Worm (Caenorhabditis elegans) whole organism, L1 larva: ENCODE results near the gene Y54G2A.45.
A peak's percentile ranks its signal among the peaks of the same experiment; 100 is the strongest.

Experiments
- C04F5.9 ChIP-seq: sonication (generic microtip); optimal IDR thresholded peaks from 2 replicates; lab custom pipeline; 2016; ENCODE audit warnings: missing genetic modification characterization, missing compliant biosample characterization
- Y116A8C.19 ChIP-seq: sonication (generic microtip); optimal IDR thresholded peaks from 2 replicates; lab custom pipeline; 2016; ENCODE audit warnings: missing compliant biosample characterization, missing genetic modification characterization, borderline replicate concordance
- aha-1 ChIP-seq: fragments of 150-350 bp; optimal IDR thresholded peaks from 2 replicates; lab custom pipeline; 2014; ENCODE audit warnings: missing biosample characterization, missing genetic modification characterization
- alr-1 ChIP-seq: fragments of 200-800 bp; sonication (Bioruptor generic); optimal IDR thresholded peaks from 2 replicates; lab custom pipeline; 2018; ENCODE audit warnings: borderline replicate concordance, mild to moderate bottlenecking, missing genetic modification characterization, missing compliant biosample characterization
- ama-1 ChIP-seq: fragments of 150-350 bp; optimal IDR thresholded peaks from 2 replicates; lab custom pipeline; 2014
- ceh-63 ChIP-seq: fragments of 200-800 bp; sonication (Bioruptor generic); optimal IDR thresholded peaks from 2 replicates; lab custom pipeline; 2018; ENCODE audit warnings: mild to moderate bottlenecking, missing genetic modification characterization, missing compliant biosample characterization
- ceh-90 ChIP-seq: sonication (generic microtip); optimal IDR thresholded peaks from 2 replicates; lab custom pipeline; 2016; ENCODE audit warnings: missing genetic modification characterization, missing compliant biosample characterization
- dpl-1 ChIP-seq, 3 experiments: fragments of 150-350 bp in 2 of 3; sonication (generic microtip) in 1 of 3; optimal IDR thresholded peaks; 2 replicates each; lab custom pipeline; 2014 to 2017; ENCODE audit warnings: missing biosample characterization in 3 of 3, missing genetic modification characterization in 3 of 3, missing genetic modification reagents in 3 of 3
- dsc-1 ChIP-seq: sonication (generic microtip); optimal IDR thresholded peaks from 2 replicates; lab custom pipeline; 2016; ENCODE audit warnings: mild to moderate bottlenecking, missing genetic modification characterization, missing compliant biosample characterization
- efl-1 ChIP-seq, 4 experiments: fragments of 150-350 bp; optimal IDR thresholded peaks in 3 of 4; peaks in 1 of 4; 1 replicate in 1 of 4; 2 replicates in 3 of 4; lab custom pipeline; 2014; ENCODE audit warnings: missing biosample characterization in 2 of 4, missing genetic modification characterization in 2 of 4, missing genetic modification reagents in 2 of 4
- efl-3 ChIP-seq: fragments of 200-800 bp; sonication (Bioruptor generic); optimal IDR thresholded peaks from 2 replicates; lab custom pipeline; 2018; ENCODE audit warnings: mild to moderate bottlenecking, missing genetic modification characterization, missing compliant biosample characterization
- egl-13 ChIP-seq: sonication (generic microtip); optimal IDR thresholded peaks from 2 replicates; lab custom pipeline; 2016; ENCODE audit warnings: missing genotype, missing genetic modification reagents, missing genetic modification characterization, missing compliant biosample characterization
- egl-27 ChIP-seq, 2 experiments: fragments of 150-350 bp in 1 of 2; sonication (generic microtip); optimal IDR thresholded peaks; 3 replicates each; lab custom pipeline; 2017 to 2018; ENCODE audit warnings: missing biosample characterization in 2 of 2, missing genetic modification characterization in 2 of 2, missing genetic modification reagents in 2 of 2
- elt-3 ChIP-seq, 6 experiments: fragments of 150-350 bp in 1 of 6; sonication (generic microtip); optimal IDR thresholded peaks; 2 replicates each; lab custom pipeline; 2017 to 2018; ENCODE audit warnings: missing biosample characterization in 6 of 6, missing genetic modification characterization in 6 of 6, inconsistent platforms in 1 of 6
- fos-1 ChIP-seq: fragments of 150-350 bp; optimal IDR thresholded peaks from 2 replicates; lab custom pipeline; 2014; ENCODE audit warnings: missing biosample characterization, missing genetic modification characterization
- hlh-4 ChIP-seq: sonication (generic microtip); optimal IDR thresholded peaks from 2 replicates; lab custom pipeline; 2016; ENCODE audit warnings: mild to moderate bottlenecking, missing genetic modification characterization, missing compliant biosample characterization
- irx-1 ChIP-seq: sonication (generic microtip); optimal IDR thresholded peaks from 2 replicates; lab custom pipeline; 2016; ENCODE audit warnings: missing genetic modification characterization, missing compliant biosample characterization
- isw-1 ChIP-seq: fragments of 200-800 bp; sonication (Bioruptor generic); IDR thresholded peaks from 2 replicates; pipeline ENCODE4 v1.3.6; 2022; ENCODE audit warnings: missing genetic modification characterization, missing compliant biosample characterization
- jun-1 ChIP-seq: fragments of 150-350 bp; optimal IDR thresholded peaks from 2 replicates; lab custom pipeline; 2014; ENCODE audit warnings: missing biosample characterization, missing genetic modification reagents, missing genetic modification characterization
- lin-13 ChIP-seq: fragments of 150-350 bp; optimal IDR thresholded peaks from 2 replicates; lab custom pipeline; 2014; ENCODE audit warnings: missing biosample characterization, missing genetic modification reagents, missing genetic modification characterization
- lin-14 ChIP-seq: fragments of 200-800 bp; sonication (Bioruptor generic); optimal IDR thresholded peaks from 2 replicates; lab custom pipeline; 2018; ENCODE audit warnings: mild to moderate bottlenecking, missing genetic modification characterization, moderate library complexity, missing compliant biosample characterization
- lin-15B ChIP-seq: fragments of 150-350 bp; sonication (generic microtip); optimal IDR thresholded peaks from 3 replicates; lab custom pipeline; 2014; ENCODE audit warnings: missing biosample characterization, missing genetic modification characterization
- lin-35 ChIP-seq, 2 experiments: fragments of 150-350 bp; optimal IDR thresholded peaks; 2 replicates each; lab custom pipeline; 2014; ENCODE audit warnings: missing biosample characterization in 2 of 2, missing genetic modification characterization in 2 of 2, missing genetic modification reagents in 2 of 2
- lsy-2 ChIP-seq, 2 experiments: fragments of 150-350 bp; optimal IDR thresholded peaks; 2 replicates each; lab custom pipeline; 2014; ENCODE audit warnings: missing biosample characterization in 2 of 2, missing genetic modification characterization in 2 of 2
- mab-9 ChIP-seq: fragments of 200-800 bp; sonication (Bioruptor generic); IDR thresholded peaks from 2 replicates; pipeline ENCODE4 v1.3.6; 2022; ENCODE audit warnings: missing genetic modification reagents, missing genetic modification characterization, missing compliant biosample characterization
- mef-2 ChIP-seq: fragments of 150-350 bp; optimal IDR thresholded peaks from 2 replicates; lab custom pipeline; 2014; ENCODE audit warnings: missing biosample characterization, missing genetic modification characterization
- mep-1 ChIP-seq: fragments of 150-350 bp; optimal IDR thresholded peaks from 2 replicates; lab custom pipeline; 2014; ENCODE audit warnings: missing biosample characterization, missing genetic modification characterization
- nhr-12 ChIP-seq: sonication (generic microtip); optimal IDR thresholded peaks from 2 replicates; lab custom pipeline; 2017; ENCODE audit warnings: missing biosample characterization, missing genetic modification characterization
- nhr-19 ChIP-seq: fragments of 200-800 bp; sonication (Bioruptor generic); conservative IDR thresholded peaks from 2 replicates; pipeline ENCODE4 v1.3.6; 2022; ENCODE audit warnings: missing genetic modification characterization, missing compliant biosample characterization
- nhr-28 ChIP-seq: fragments of 150-350 bp; optimal IDR thresholded peaks from 2 replicates; lab custom pipeline; 2014; ENCODE audit warnings: missing biosample characterization, missing genetic modification characterization
- nhr-47 ChIP-seq: sonication (generic microtip); optimal IDR thresholded peaks from 2 replicates; lab custom pipeline; 2016; ENCODE audit warnings: mild to moderate bottlenecking, missing genetic modification characterization, moderate library complexity, missing compliant biosample characterization
- nhr-71 ChIP-seq: sonication (generic microtip); optimal IDR thresholded peaks from 2 replicates; lab custom pipeline; 2016; ENCODE audit warnings: mild to moderate bottlenecking, missing genetic modification characterization, moderate library complexity, missing compliant biosample characterization
- nhr-76 ChIP-seq: sonication (generic microtip); optimal IDR thresholded peaks from 2 replicates; lab custom pipeline; 2017; ENCODE audit warnings: missing biosample characterization, missing genetic modification characterization
- nhr-84 ChIP-seq: sonication (generic microtip); optimal IDR thresholded peaks from 2 replicates; lab custom pipeline; 2017; ENCODE audit warnings: missing biosample characterization, missing genetic modification characterization
- nhr-85 ChIP-seq: sonication (generic microtip); peaks from one replicate; lab custom pipeline; 2016; ENCODE audit warnings: missing genetic modification characterization, inconsistent platforms, missing compliant biosample characterization
- nhr-90 ChIP-seq: sonication (generic microtip); optimal IDR thresholded peaks from 2 replicates; lab custom pipeline; 2016; ENCODE audit warnings: mild to moderate bottlenecking, missing genetic modification characterization, missing compliant biosample characterization; ENCODE audit not compliant: poor library complexity
- pag-3 ChIP-seq: sonication (generic microtip); optimal IDR thresholded peaks from 2 replicates; lab custom pipeline; 2017; ENCODE audit warnings: missing genetic modification characterization, mild to moderate bottlenecking, missing compliant biosample characterization, antibody characterized with exemption, borderline replicate concordance; ENCODE audit not compliant: insufficient read depth
- rnt-1 ChIP-seq: sonication (generic microtip); optimal IDR thresholded peaks from 2 replicates; lab custom pipeline; 2016; ENCODE audit warnings: mild to moderate bottlenecking, missing genetic modification characterization, moderate library complexity, missing compliant biosample characterization
- skn-1 ChIP-seq: fragments of 150-350 bp; optimal IDR thresholded peaks from 2 replicates; lab custom pipeline; 2014; ENCODE audit warnings: missing biosample characterization, missing genetic modification characterization
- snpc-4 ChIP-seq: fragments of 150-350 bp; optimal IDR thresholded peaks from 2 replicates; lab custom pipeline; 2014; ENCODE audit warnings: missing biosample characterization, missing genetic modification characterization
- snu-23 ChIP-seq: sonication (generic microtip); optimal IDR thresholded peaks from 2 replicates; lab custom pipeline; 2016; ENCODE audit warnings: missing genetic modification characterization, missing compliant biosample characterization
- sptf-1 ChIP-seq: fragments of 150-350 bp; optimal IDR thresholded peaks from 2 replicates; lab custom pipeline; 2014; ENCODE audit warnings: missing biosample characterization, missing genetic modification characterization
- sup-37 ChIP-seq: fragments of 200-800 bp; sonication (Bioruptor generic); optimal IDR thresholded peaks from 2 replicates; lab custom pipeline; 2018; ENCODE audit warnings: mild to moderate bottlenecking, missing genetic modification characterization, missing compliant biosample characterization
- swsn-7 ChIP-seq: sonication (generic microtip); optimal IDR thresholded peaks from 2 replicates; lab custom pipeline; 2016; ENCODE audit warnings: missing genetic modification characterization, missing compliant biosample characterization
- tbx-2 ChIP-seq: sonication (generic microtip); optimal IDR thresholded peaks from 2 replicates; lab custom pipeline; 2016; ENCODE audit warnings: missing genetic modification characterization, missing compliant biosample characterization
- tlp-1 ChIP-seq: fragments of 150-350 bp; optimal IDR thresholded peaks from 2 replicates; lab custom pipeline; 2014; ENCODE audit warnings: missing biosample characterization, missing genetic modification characterization
- unc-30 ChIP-seq: sonication (generic microtip); optimal IDR thresholded peaks from 2 replicates; lab custom pipeline; 2017; ENCODE audit warnings: missing biosample characterization, missing genetic modification characterization
- unc-62 ChIP-seq: fragments of 150-350 bp; optimal IDR thresholded peaks from 2 replicates; lab custom pipeline; 2014; ENCODE audit warnings: missing biosample characterization, missing genetic modification reagents, missing genetic modification characterization
- unc-86 ChIP-seq: sonication (generic microtip); optimal IDR thresholded peaks from 2 replicates; lab custom pipeline; 2016; ENCODE audit warnings: missing genetic modification characterization, missing compliant biosample characterization
- unc-98 ChIP-seq: fragments of 200-800 bp; sonication (Bioruptor generic); IDR thresholded peaks from 2 replicates; pipeline ENCODE4 v1.3.6; 2022; ENCODE audit warnings: missing genetic modification characterization, missing compliant biosample characterization
- vab-15 ChIP-seq: sonication (generic microtip); optimal IDR thresholded peaks from 2 replicates; lab custom pipeline; 2017; ENCODE audit warnings: missing genotype, mild to moderate bottlenecking, missing genetic modification characterization, missing compliant biosample characterization
- zag-1 ChIP-seq: fragments of 150-350 bp; optimal IDR thresholded peaks from 2 replicates; lab custom pipeline; 2014; ENCODE audit warnings: missing biosample characterization, missing genetic modification characterization
- ztf-4 ChIP-seq: fragments of 150-350 bp; optimal IDR thresholded peaks from 2 replicates; lab custom pipeline; 2014; ENCODE audit warnings: missing biosample characterization, missing genetic modification characterization

The Y54G2A.45 gene

DNA sequence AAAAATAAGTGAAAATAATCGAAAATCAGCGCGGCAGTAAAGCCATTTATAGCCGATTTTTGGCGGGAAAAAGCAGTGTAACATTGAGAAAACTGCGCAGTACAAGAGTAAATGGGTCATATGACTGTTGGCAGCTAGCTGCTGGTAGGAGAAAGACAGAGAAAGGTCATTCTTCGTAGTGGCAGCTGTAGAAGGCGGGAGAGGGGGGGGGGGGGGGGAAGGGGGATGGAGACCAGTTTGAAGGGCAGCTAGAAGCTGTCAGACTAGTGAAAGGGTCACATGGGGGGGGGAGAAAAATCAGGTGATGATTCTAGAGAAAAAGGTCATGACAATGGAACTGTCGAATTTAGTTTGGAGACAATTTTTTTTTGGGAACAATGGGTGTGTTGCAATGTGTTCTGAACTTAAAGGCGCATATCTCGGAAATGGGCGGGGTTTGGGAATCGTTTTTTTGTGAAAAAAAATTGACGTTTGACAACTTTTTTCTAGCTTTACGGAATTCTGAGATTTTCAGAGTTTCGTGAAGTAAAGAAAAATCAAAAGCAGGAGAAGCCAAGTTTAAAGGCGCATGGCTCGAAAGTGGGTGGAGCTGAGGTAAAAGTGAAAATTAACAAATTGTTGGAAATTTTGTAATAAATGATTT is 33.3 kb upstream of the Y54G2A.45 start (continued):
- TF ChIP-seq lin-15B (tag; lab: Kevin White, UChicago) (no peak), zag-1 (tag; lab: Kevin White, UChicago) (no peak), pag-3 (tag; lab: Kevin White, UChicago) (no peak), elt-3 (tag; optimal IDR thresholded peaks at IDR 0.05; lab: Kevin White, UChicago) (no peak), nhr-19 (GFP tag; lab: Robert Waterston, UW) (0 out of 2 replicates have a peak, but pooled peaks have one; percentile 23), sptf-1 (no peak), Y116A8C.19 (tag; lab: Kevin White, UChicago) (no peak), lin-35 (GFP tag; optimal IDR thresholded peaks at IDR 0.05; lab: Kevin White, UChicago) (peak in 1 of 2 experiments; percentile 31), snpc-4 (no peak), vab-15 (tag; lab: Kevin White, UChicago) (no peak), egl-13 (tag; lab: Kevin White, UChicago) (no peak), efl-1 (optimal IDR thresholded peaks at IDR 0.05; lab: Kevin White, UChicago) (no peak), efl-1 (GFP tag; optimal IDR thresholded peaks at IDR 0.05 in 1 of 2; lab: Kevin White, UChicago) (peak in 1 of 2 experiments; percentile 15), lin-13 (GFP tag; lab: Kevin White, UChicago) (no peak), sup-37 (GFP tag; lab: Kevin White, UChicago) (no peak), fos-1 (no peak), dsc-1 (tag; lab: Kevin White, UChicago) (no peak), mab-9 (no peak), hlh-4 (tag; lab: Kevin White, UChicago) (no peak), ama-1 (lab: Kevin White, UChicago) (peak; percentile 46), unc-62 (GFP tag; lab: Kevin White, UChicago) (no peak), alr-1 (no peak), egl-27 (tag; optimal IDR thresholded peaks at IDR 0.05; lab: Kevin White, UChicago) (no peak), nhr-90 (tag; lab: Kevin White, UChicago) (no peak), irx-1 (tag; lab: Kevin White, UChicago) (no peak), nhr-28 (tag; lab: Kevin White, UChicago) (no peak), unc-98 (no peak), ztf-4 (tag; lab: Kevin White, UChicago) (no peak), mef-2 (no peak), ceh-63 (GFP tag; lab: Kevin White, UChicago) (no peak), nhr-47 (tag; lab: Kevin White, UChicago) (no peak), skn-1 (no peak), ceh-90 (no peak), unc-86 (tag; lab: Kevin White, UChicago) (no peak), jun-1 (tag; lab: Kevin White, UChicago) (no peak), nhr-71 (tag; lab: Kevin White, UChicago) (no peak), dpl-1 (GFP tag; optimal IDR thresholded peaks at IDR 0.05; lab: Kevin White, UChicago) (peak in 2 of 3 experiments; percentile 20 to 45), lsy-2 (tag; optimal IDR thresholded peaks at IDR 0.05; lab: Kevin White, UChicago) (no peak), rnt-1 (tag; lab: Kevin White, UChicago) (no peak), nhr-85 (tag; lab: Kevin White, UChicago) (peak; percentile 94), swsn-7 (tag; lab: Kevin White, UChicago) (no peak), mep-1 (tag; lab: Kevin White, UChicago) (peak; percentile 28), lin-14 (peak; percentile 74), efl-3 (GFP tag; lab: Kevin White, UChicago) (no peak), aha-1 (tag; lab: Kevin White, UChicago) (no peak), C04F5.9 (no peak), nhr-76 (tag; lab: Kevin White, UChicago) (no peak), tbx-2 (tag; lab: Kevin White, UChicago) (no peak), unc-30 (tag; lab: Kevin White, UChicago) (no peak), isw-1 (no peak), nhr-12 (tag; lab: Kevin White, UChicago) (no peak), snu-23 (GFP tag; lab: Kevin White, UChicago) (no peak), tlp-1 (tag; lab: Kevin White, UChicago) (no peak), nhr-84 (tag; lab: Kevin White, UChicago) (no peak)
